Worm (Caenorhabditis elegans) whole organism, young adult: ENCODE results near the gene Y45G5AM.6.

Experiments
- B0261.1 ChIP-seq: sonication (generic microtip); optimal IDR thresholded peaks from 2 replicates; lab custom pipeline; 2016; ENCODE audit warnings: mild to moderate bottlenecking, missing genetic modification characterization, moderate library complexity, missing compliant biosample characterization
- F33H1.4 ChIP-seq: fragments of 200-800 bp; sonication (Bioruptor generic); IDR thresholded peaks from 2 replicates; pipeline ENCODE4 v1.3.6; 2022; ENCODE audit warnings: missing genetic modification reagents, missing genetic modification characterization, missing compliant biosample characterization
- K12H6.12 ChIP-seq: fragments of 200-800 bp; sonication (Bioruptor generic); optimal IDR thresholded peaks from 2 replicates; lab custom pipeline; 2018; ENCODE audit warnings: mild to moderate bottlenecking, missing genetic modification characterization, missing compliant biosample characterization
- T26A5.8 ChIP-seq: sonication (generic microtip); optimal IDR thresholded peaks from 2 replicates; lab custom pipeline; 2016; ENCODE audit warnings: missing genetic modification characterization, missing compliant biosample characterization
- akir-1 ChIP-seq: fragments of 200-800 bp; sonication (Bioruptor generic); optimal IDR thresholded peaks from 2 replicates; lab custom pipeline; 2018; ENCODE audit warnings: mild to moderate bottlenecking, missing genetic modification characterization, moderate library complexity, missing compliant biosample characterization
- ama-1 ChIP-seq, 3 experiments: fragments of 150-350 bp in 1 of 3; sonication (generic microtip) in 2 of 3; optimal IDR thresholded peaks; 2 replicates each; lab custom pipeline; 2014 to 2018; ENCODE audit warnings: missing biosample characterization in 2 of 3, missing genetic modification characterization in 2 of 3, missing genetic modification reagents in 2 of 3
- attf-5 ChIP-seq: fragments of 200-800 bp; sonication (Bioruptor generic); optimal IDR thresholded peaks from 2 replicates; lab custom pipeline; 2018; ENCODE audit warnings: mild to moderate bottlenecking, missing genetic modification characterization, missing compliant biosample characterization
- ceh-58 ChIP-seq: fragments of 200-800 bp; sonication (Bioruptor generic); IDR thresholded peaks from 2 replicates; pipeline ENCODE4 v1.3.6; 2022; ENCODE audit warnings: missing genetic modification characterization, missing compliant biosample characterization
- chd-7 ChIP-seq: sonication (generic microtip); optimal IDR thresholded peaks from 2 replicates; lab custom pipeline; 2016; ENCODE audit warnings: mild to moderate bottlenecking, missing genetic modification characterization, moderate library complexity, missing compliant biosample characterization
- die-1 ChIP-seq: sonication (generic microtip); optimal IDR thresholded peaks from 2 replicates; lab custom pipeline; 2016; ENCODE audit warnings: missing genotype, mild to moderate bottlenecking, missing genetic modification characterization, missing compliant biosample characterization
- dpff-1 ChIP-seq: sonication (generic microtip); optimal IDR thresholded peaks from 2 replicates; lab custom pipeline; 2017; ENCODE audit warnings: mild to moderate bottlenecking, missing genetic modification characterization, missing compliant biosample characterization
- fkh-3 ChIP-seq: sonication (generic microtip); optimal IDR thresholded peaks from 2 replicates; lab custom pipeline; 2016; ENCODE audit warnings: mild to moderate bottlenecking, missing genetic modification characterization, missing compliant biosample characterization
- him-1 ChIP-seq: sonication (generic microtip); optimal IDR thresholded peaks from 2 replicates; lab custom pipeline; 2016; ENCODE audit warnings: missing genotype, missing genetic modification reagents, missing genetic modification characterization, missing compliant biosample characterization
- hlh-26 ChIP-seq: fragments of 200-800 bp; sonication (Bioruptor generic); conservative IDR thresholded peaks from 2 replicates; pipeline ENCODE4 v1.3.6; 2022; ENCODE audit warnings: missing genetic modification reagents, missing genetic modification characterization, missing compliant biosample characterization
- hmg-1.2 ChIP-seq: fragments of 200-800 bp; sonication (Bioruptor generic); IDR thresholded peaks from 2 replicates; pipeline ENCODE4 v1.3.6; 2022; ENCODE audit warnings: missing genetic modification reagents, missing genetic modification characterization, missing compliant biosample characterization
- lag-1 ChIP-seq: fragments of 200-800 bp; sonication (Bioruptor generic); IDR thresholded peaks from 2 replicates; pipeline ENCODE4 v1.3.6; 2022; ENCODE audit warnings: missing genetic modification reagents, missing genetic modification characterization, missing compliant biosample characterization
- let-607 ChIP-seq, 2 experiments: fragments of 200-800 bp in 1 of 2; sonication (Bioruptor generic) in 1 of 2; sonication (generic microtip) in 1 of 2; optimal IDR thresholded peaks; 2 replicates each; lab custom pipeline; 2016 to 2018; ENCODE audit warnings: mild to moderate bottlenecking in 2 of 2, missing compliant biosample characterization in 2 of 2, missing genetic modification characterization in 2 of 2, moderate library complexity in 2 of 2, missing genotype in 1 of 2
- lin-26 ChIP-seq: fragments of 200-800 bp; sonication (Bioruptor generic); IDR thresholded peaks from 2 replicates; pipeline ENCODE4 v1.3.6; 2022; ENCODE audit warnings: missing genetic modification reagents, missing genetic modification characterization, missing compliant biosample characterization
- lin-35 ChIP-seq, 3 experiments: fragments of 150-350 bp in 2 of 3; sonication (generic microtip) in 1 of 3; optimal IDR thresholded peaks; 2 replicates each; lab custom pipeline; 2014 to 2018; ENCODE audit warnings: missing biosample characterization in 3 of 3, missing genetic modification characterization in 3 of 3, missing genetic modification reagents in 3 of 3
- lsy-27 ChIP-seq: sonication (generic microtip); optimal IDR thresholded peaks from 2 replicates; lab custom pipeline; 2017; ENCODE audit warnings: missing genetic modification characterization, mild to moderate bottlenecking, missing compliant biosample characterization, antibody characterized with exemption, missing genotype, borderline replicate concordance; ENCODE audit not compliant: insufficient read depth
- madf-10 ChIP-seq: sonication (generic microtip); optimal IDR thresholded peaks from 2 replicates; lab custom pipeline; 2016; ENCODE audit warnings: mild to moderate bottlenecking, missing genetic modification characterization, missing compliant biosample characterization
- madf-3 ChIP-seq: fragments of 200-800 bp; sonication (Bioruptor generic); IDR thresholded peaks from 2 replicates; pipeline ENCODE4 v1.3.6; 2022; ENCODE audit warnings: missing genetic modification reagents, missing genetic modification characterization, missing compliant biosample characterization
- madf-6 ChIP-seq: fragments of 200-800 bp; sonication (Bioruptor generic); IDR thresholded peaks from 2 replicates; pipeline ENCODE4 v1.3.6; 2022; ENCODE audit warnings: missing genetic modification reagents, missing genetic modification characterization, missing compliant biosample characterization
- mcd-1 ChIP-seq: fragments of 200-800 bp; sonication (Bioruptor generic); IDR thresholded peaks from 2 replicates; pipeline ENCODE4 v1.3.6; 2022; ENCODE audit warnings: missing genetic modification reagents, missing genetic modification characterization, missing compliant biosample characterization
- mel-28 ChIP-seq: sonication (generic microtip); optimal IDR thresholded peaks from 2 replicates; lab custom pipeline; 2016; ENCODE audit warnings: borderline replicate concordance, mild to moderate bottlenecking, missing genetic modification characterization, missing compliant biosample characterization
- nfya-1 ChIP-seq: sonication (generic microtip); optimal IDR thresholded peaks from 2 replicates; lab custom pipeline; 2017; ENCODE audit warnings: antibody characterized with exemption, missing compliant biosample characterization, missing genetic modification characterization, borderline replicate concordance; ENCODE audit not compliant: insufficient read depth
- nfya-2 ChIP-seq: fragments of 200-800 bp; sonication (Bioruptor generic); IDR thresholded peaks from 2 replicates; pipeline ENCODE4 v1.3.6; 2022; ENCODE audit warnings: missing genetic modification reagents, missing genetic modification characterization, missing compliant biosample characterization
- nfyb-1 ChIP-seq: fragments of 200-800 bp; sonication (Bioruptor generic); IDR thresholded peaks from 2 replicates; pipeline ENCODE4 v1.3.6; 2022; ENCODE audit warnings: missing genetic modification reagents, missing genetic modification characterization, missing compliant biosample characterization
- nhr-120 ChIP-seq: fragments of 200-800 bp; sonication (Bioruptor generic); IDR thresholded peaks from 2 replicates; pipeline ENCODE4 v1.3.6; 2022; ENCODE audit warnings: missing genetic modification characterization, missing compliant biosample characterization
- nhr-179 ChIP-seq: sonication (generic microtip); optimal IDR thresholded peaks from 2 replicates; lab custom pipeline; 2016; ENCODE audit warnings: mild to moderate bottlenecking, missing genetic modification characterization, missing compliant biosample characterization
- rpc-1 ChIP-seq, 2 experiments: fragments of 150-350 bp in 1 of 2; sonication (generic microtip) in 1 of 2; optimal IDR thresholded peaks; 2 replicates each; lab custom pipeline; 2014 to 2018; ENCODE audit warnings: missing biosample characterization in 1 of 2, missing genetic modification characterization in 1 of 2, missing genetic modification reagents in 1 of 2, missing genotype in 1 of 2
- sdz-38 ChIP-seq: sonication (generic microtip); optimal IDR thresholded peaks from 2 replicates; lab custom pipeline; 2016; ENCODE audit warnings: missing genotype, missing genetic modification characterization, missing compliant biosample characterization
- somi-1 ChIP-seq: fragments of 200-800 bp; sonication (Bioruptor generic); optimal IDR thresholded peaks from 2 replicates; lab custom pipeline; 2018; ENCODE audit warnings: mild to moderate bottlenecking, missing genetic modification characterization, missing compliant biosample characterization
- tbp1 ChIP-seq: fragments of 200-800 bp; sonication (Bioruptor generic); optimal IDR thresholded peaks from 2 replicates; lab custom pipeline; 2018; ENCODE audit warnings: mild to moderate bottlenecking, missing genetic modification characterization, missing compliant biosample characterization
- unc-62 ChIP-seq: fragments of 150-350 bp; optimal IDR thresholded peaks from 2 replicates; lab custom pipeline; 2014; ENCODE audit warnings: missing biosample characterization, missing genetic modification reagents, missing genetic modification characterization
- xnd-1 ChIP-seq: sonication (generic microtip); optimal IDR thresholded peaks from 2 replicates; lab custom pipeline; 2016; ENCODE audit warnings: missing genotype, missing genetic modification reagents, missing genetic modification characterization, missing compliant biosample characterization
- zim-3 ChIP-seq: sonication (generic microtip); optimal IDR thresholded peaks from 2 replicates; lab custom pipeline; 2017; ENCODE audit warnings: mild to moderate bottlenecking, missing genetic modification characterization, moderate library complexity, missing compliant biosample characterization
- ztf-25 ChIP-seq: fragments of 200-800 bp; sonication (Bioruptor generic); IDR thresholded peaks from 2 replicates; pipeline ENCODE4 v1.3.6; 2022; ENCODE audit warnings: missing genetic modification reagents, missing genetic modification characterization, missing compliant biosample characterization
- ztf-28 ChIP-seq: fragments of 200-800 bp; sonication (Bioruptor generic); IDR thresholded peaks from 2 replicates; pipeline ENCODE4 v1.3.6; 2022; ENCODE audit warnings: missing genetic modification reagents, missing genetic modification characterization, missing compliant biosample characterization

Gene Y45G5AM.6

DNA sequence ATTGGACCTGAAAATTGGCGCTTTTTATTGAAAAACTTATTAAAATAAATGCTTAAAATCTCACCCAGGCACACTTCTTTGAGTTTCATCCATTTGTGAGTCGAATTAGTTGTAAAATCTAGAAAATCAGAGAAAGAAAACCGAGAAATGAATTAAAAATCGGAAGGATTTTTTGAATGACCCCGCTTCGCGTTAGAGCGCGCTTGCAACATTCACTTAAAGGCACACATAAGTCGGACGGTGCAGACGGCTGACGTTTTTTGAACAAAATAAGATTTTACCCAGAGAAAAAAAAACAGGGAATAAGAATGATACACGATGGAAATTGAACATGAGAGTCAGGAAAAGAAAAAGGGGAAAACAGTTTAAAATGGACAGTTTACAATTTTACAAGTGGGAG lies 17.6 kb upstream of the Y45G5AM.6 start (continued):
- peak; percentile 47; the same call in 1 of the 2 replicates for TF ChIP-seq madf-6 (GFP tag; lab: Robert Waterston, UW)
- peak; percentile 2 for TF ChIP-seq tbp1 (GFP tag; lab: Kevin White, UChicago)
- no peak for TF ChIP-seq him-1 (tag; lab: Kevin White, UChicago)

- no peak for TF ChIP-seq madf-3
- peak; percentile 82; the same call in 1 of the 2 replicates for TF ChIP-seq nfyb-1 (GFP tag; lab: Robert Waterston, UW)
These were observed 15.9 kb upstream of the Y45G5AM.6 start for ce11 chrV:4168045-4168444.

ce11 chrV:4164504-4164959 lies 12.4 kb upstream of the Y45G5AM.6 start, which contains the start of gene Y45G5AM.3:
Gene Y45G5AM.3, plus strand, starts transcription at chrV:4164554.
- TF ChIP-seq let-607 (tag; optimal IDR thresholded peaks at IDR 0.05; lab: Kevin White, UChicago) (no peak), somi-1 (GFP tag; lab: Kevin White, UChicago) (no peak), attf-5 (GFP tag; lab: Kevin White, UChicago) (peak; percentile 5), hmg-1.2 (peak; percentile 30; the same call in 1 of the 2 replicates)

DNA sequence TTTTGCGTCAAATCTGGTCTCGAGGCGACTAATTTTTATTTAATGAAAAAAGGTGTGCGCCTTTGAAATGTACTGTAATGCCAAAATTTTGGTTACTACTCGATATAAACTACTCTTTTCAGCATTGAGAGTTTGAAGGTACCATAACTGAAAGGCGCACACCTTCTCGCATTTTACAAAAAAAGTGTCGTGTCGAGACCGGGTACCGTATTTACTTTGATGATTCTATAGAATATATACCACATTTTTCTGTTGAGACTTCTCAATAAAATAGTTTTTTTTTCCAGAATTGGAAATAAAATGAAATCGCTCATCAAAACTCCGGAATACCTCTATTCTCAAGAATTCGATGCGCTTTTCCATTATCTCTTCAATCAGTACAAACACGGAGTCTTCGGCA lies 10.8 kb upstream of the Y45G5AM.6 start, which contains the start of gene Y45G5AM.4:
TSS of gene Y45G5AM.4 (plus strand) at position 301 of the 400 bp plus-strand sequence.
- TF ChIP-seq sdz-38 (no peak), T26A5.8 (tag; lab: Kevin White, UChicago) (no peak), B0261.1 (tag; lab: Kevin White, UChicago) (no peak), mel-28 (tag; lab: Kevin White, UChicago) (no peak), hlh-26 (GFP tag; lab: Robert Waterston, UW) (no peak), lsy-27 (no peak), ztf-28 (no peak), lin-35 (GFP tag; optimal IDR thresholded peaks at IDR 0.05; lab: Kevin White, UChicago) (no peak), madf-10 (no peak), rpc-1 (optimal IDR thresholded peaks at IDR 0.05; lab: Kevin White, UChicago) (no peak), rpc-1 (tag; optimal IDR thresholded peaks at IDR 0.05; lab: Kevin White, UChicago) (no peak), nfya-2 (no peak), lin-26 (GFP tag; lab: Robert Waterston, UW) (no peak), ztf-25 (GFP tag; lab: Robert Waterston, UW) (no peak), nfya-1 (no peak), ceh-58 (GFP tag; lab: Robert Waterston, UW) (no peak), fkh-3 (tag; lab: Kevin White, UChicago) (no peak), mcd-1 (GFP tag; lab: Robert Waterston, UW) (no peak)

ce11 chrV:4160086-4160485 lies 8.0 kb upstream of the Y45G5AM.6 start, which contains the start of gene Y45G5AM.5:
Gene Y45G5AM.5, plus strand, starts transcription at chrV:4160386.
- TF ChIP-seq nhr-179 (tag; lab: Kevin White, UChicago) (no peak), ceh-58 (GFP tag; lab: Robert Waterston, UW) (no peak), B0261.1 (tag; lab: Kevin White, UChicago) (no peak), xnd-1 (tag; lab: Kevin White, UChicago) (no peak), madf-10 (no peak), ztf-28 (no peak)

DNA sequence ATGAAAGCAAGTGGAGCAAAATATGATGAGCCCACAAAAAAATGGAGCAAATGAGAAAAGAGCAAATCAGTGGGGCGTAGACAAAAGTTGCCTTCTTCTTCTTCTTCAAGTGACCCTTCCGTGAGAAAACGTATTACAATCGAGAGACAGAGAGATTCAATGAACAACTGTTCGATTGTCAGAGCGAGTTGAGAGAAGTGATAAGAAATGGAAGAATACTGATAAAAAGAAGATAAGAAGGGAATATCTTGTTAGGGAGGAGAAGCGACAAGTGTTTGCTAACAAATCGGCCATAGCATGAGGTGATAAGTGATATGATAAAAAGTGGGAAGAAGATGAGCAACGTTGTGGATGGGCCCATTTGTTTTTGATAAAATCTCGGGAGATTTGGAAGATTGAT lies 5.2 kb upstream of the Y45G5AM.6 start:
- TF ChIP-seq let-607 (tag; optimal IDR thresholded peaks at IDR 0.05; lab: Kevin White, UChicago) = no peak
- TF ChIP-seq die-1 = no peak
- no peak for TF ChIP-seq nfyb-1 (GFP tag; lab: Robert Waterston, UW)
- TF ChIP-seq akir-1 (GFP tag; lab: Kevin White, UChicago) = no peak
- no peak for TF ChIP-seq ama-1 (optimal IDR thresholded peaks at IDR 0.05; lab: Kevin White, UChicago)
- no peak for TF ChIP-seq ama-1 (GFP tag; optimal IDR thresholded peaks at IDR 0.05; lab: Kevin White, UChicago)
- TF ChIP-seq unc-62 (GFP tag; lab: Kevin White, UChicago) = no peak
- no peak for TF ChIP-seq chd-7 (tag; lab: Kevin White, UChicago)
- no peak for TF ChIP-seq lag-1 (GFP tag; lab: Robert Waterston, UW)
- TF ChIP-seq F33H1.4 = no peak
- TF ChIP-seq zim-3 (tag; lab: Kevin White, UChicago) = no peak
- no peak for TF ChIP-seq K12H6.12 (tag; lab: Kevin White, UChicago)
- no peak for TF ChIP-seq fkh-3 (tag; lab: Kevin White, UChicago)
- TF ChIP-seq nhr-120 (GFP tag; lab: Robert Waterston, UW) = no peak
- no peak for TF ChIP-seq hmg-1.2
- TF ChIP-seq dpff-1 (tag; lab: Kevin White, UChicago) = no peak
